Fruit fly (Drosophila melanogaster) whole organism, embryonic: ENCODE results near the gene CG8891.

ENCODE experiments used
- CG14667 ChIP-seq: fragments of 200-800 bp; sonication (Bioruptor generic); IDR thresholded peaks from 2 replicates; pipeline ENCODE4 v1.3.6; 2022; ENCODE audit warnings: missing biosample characterization, missing genetic modification characterization
- btn ChIP-seq: fragments of 200-800 bp; sonication (Bioruptor generic); optimal IDR thresholded peaks from 2 replicates; lab custom pipeline; 2016; ENCODE audit warnings: missing biosample characterization, missing genetic modification characterization
- fd96Cb ChIP-seq: fragments of 200-800 bp; sonication (Bioruptor generic); optimal IDR thresholded peaks from 2 replicates; lab custom pipeline; 2018; ENCODE audit warnings: missing biosample characterization, mild to moderate bottlenecking, missing genetic modification characterization, moderate library complexity

- TF ChIP-seq btn (GFP tag; lab: Kevin White, UChicago) (no peak), CG14667 (GFP tag; lab: Robert Waterston, UW) (no peak), fd96Cb (tag; lab: Kevin White, UChicago) (no peak)
Measured at dm6 chr2L:5025557-5025956, 46.4 kb upstream of the CG8891 start.
